Fruit fly (Drosophila melanogaster) whole organism, embryonic: ENCODE results near the gene Fer3.

Experiments
- Antp ChIP-seq: fragments of 200-800 bp; sonication (Bioruptor generic); optimal IDR thresholded peaks from 3 replicates; lab custom pipeline; 2016; ENCODE audit warnings: missing biosample characterization, missing genetic modification characterization
- CG10366 ChIP-seq: fragments of 200-800 bp; sonication (Bioruptor generic); IDR thresholded peaks from 2 replicates; pipeline ENCODE4 v1.3.6; 2022; ENCODE audit warnings: missing biosample characterization, missing genetic modification characterization
- CG13775 ChIP-seq: fragments of 200-800 bp; sonication (Bioruptor generic); optimal IDR thresholded peaks from 3 replicates; lab custom pipeline; 2017; ENCODE audit warnings: missing biosample characterization, mild to moderate bottlenecking, missing genetic modification characterization
- CG17385 ChIP-seq: fragments of 200-800 bp; sonication (Bioruptor generic); optimal IDR thresholded peaks from 3 replicates; lab custom pipeline; 2018; ENCODE audit warnings: missing biosample characterization, mild to moderate bottlenecking, missing genetic modification characterization
- CG17612 ChIP-seq: fragments of 200-800 bp; sonication (Bioruptor generic); IDR thresholded peaks from 2 replicates; pipeline ENCODE4 v1.3.6; 2022; ENCODE audit warnings: missing biosample characterization, missing genetic modification characterization
- CG1832 ChIP-seq: fragments of 200-800 bp; sonication (Bioruptor generic); optimal IDR thresholded peaks from 2 replicates; lab custom pipeline; 2017; ENCODE audit warnings: missing biosample characterization, mild to moderate bottlenecking, missing genetic modification characterization, inconsistent platforms
- CG2202 ChIP-seq: fragments of 200-800 bp; sonication (Bioruptor generic); optimal IDR thresholded peaks from 2 replicates; lab custom pipeline; 2018; ENCODE audit warnings: missing biosample characterization, mild to moderate bottlenecking, missing genetic modification characterization
- CG30403 ChIP-seq: fragments of 200-800 bp; sonication (Bioruptor generic); optimal IDR thresholded peaks from 3 replicates; lab custom pipeline; 2016; ENCODE audit warnings: missing biosample characterization, missing genetic modification characterization
- CG31224 ChIP-seq: fragments of 200-800 bp; sonication (Bioruptor generic); IDR thresholded peaks from 2 replicates; pipeline ENCODE4 v1.3.6; 2022; ENCODE audit warnings: missing biosample characterization, missing genetic modification characterization
- CG5180 ChIP-seq: fragments of 200-800 bp; sonication (Bioruptor generic); optimal IDR thresholded peaks from 3 replicates; lab custom pipeline; 2017; ENCODE audit warnings: missing biosample characterization, missing genetic modification characterization, mild to moderate bottlenecking, moderate library complexity, missing genetic modification reagents
- CG6272 ChIP-seq: fragments of 200-800 bp; sonication (Bioruptor generic); IDR thresholded peaks from 2 replicates; pipeline ENCODE4 v1.3.6; 2022; ENCODE audit warnings: missing biosample characterization, missing genetic modification characterization
- CG7786 ChIP-seq: fragments of 200-800 bp; sonication (Bioruptor generic); optimal IDR thresholded peaks from 2 replicates; lab custom pipeline; 2016; ENCODE audit warnings: missing biosample characterization, missing genetic modification characterization
- CG8281 ChIP-seq: fragments of 200-800 bp; sonication (Bioruptor generic); optimal IDR thresholded peaks from 2 replicates; lab custom pipeline; 2018; ENCODE audit warnings: missing biosample characterization, mild to moderate bottlenecking, missing genetic modification characterization, moderate library complexity
- Deaf1 ChIP-seq: fragments of 200-800 bp; optimal IDR thresholded peaks from 3 replicates; lab custom pipeline; 2019; ENCODE audit warnings: missing biosample characterization, mild to moderate bottlenecking, missing genetic modification characterization, moderate library complexity
- Hey ChIP-seq: fragments of 200-800 bp; sonication (Bioruptor generic); optimal IDR thresholded peaks from 3 replicates; lab custom pipeline; 2018; ENCODE audit warnings: missing biosample characterization, mild to moderate bottlenecking, missing genetic modification characterization
- HmgD ChIP-seq: fragments of 200-800 bp; sonication (Bioruptor generic); optimal IDR thresholded peaks from 3 replicates; lab custom pipeline; 2016; ENCODE audit warnings: missing biosample characterization, missing genetic modification characterization
- Hr78 ChIP-seq, 2 experiments: fragments of 200-800 bp in 1 of 2; fragments of >200 bp in 1 of 2; sonication (Bioruptor generic) in 1 of 2; optimal IDR thresholded peaks; 2 replicates each; lab custom pipeline; 2017 to 2019; ENCODE audit warnings: missing biosample characterization in 2 of 2, missing genetic modification characterization in 2 of 2, mild to moderate bottlenecking in 1 of 2, moderate library complexity in 1 of 2
- Jarid2 ChIP-seq: fragments of 200-800 bp; sonication (Bioruptor generic); optimal IDR thresholded peaks from 3 replicates; lab custom pipeline; 2017; ENCODE audit warnings: mild to moderate bottlenecking, missing biosample characterization, missing genetic modification reagents, missing genetic modification characterization
- Med ChIP-seq: fragments of 200-800 bp; sonication (Bioruptor generic); peaks from one replicate; lab custom pipeline; 2016; ENCODE audit warnings: missing biosample characterization, missing genetic modification characterization, mild to moderate bottlenecking, inconsistent platforms, moderate library complexity
- Myb ChIP-seq: fragments of 200-800 bp; sonication (Bioruptor generic); optimal IDR thresholded peaks from 2 replicates; lab custom pipeline; 2016; ENCODE audit warnings: missing biosample characterization, missing genetic modification characterization
- Neu2 ChIP-seq: fragments of 200-800 bp; sonication (Bioruptor generic); optimal IDR thresholded peaks from 3 replicates; lab custom pipeline; 2016; ENCODE audit warnings: missing biosample characterization, missing genetic modification characterization, borderline replicate concordance
- TFAM ChIP-seq: fragments of 200-800 bp; sonication (Bioruptor generic); optimal IDR thresholded peaks from 2 replicates; lab custom pipeline; 2017; ENCODE audit warnings: missing biosample characterization, missing genetic modification characterization, inconsistent platforms
- Xrp1 ChIP-seq: fragments of 200-800 bp; sonication (Bioruptor generic); IDR thresholded peaks from 2 replicates; pipeline ENCODE4 v1.3.6; 2022; ENCODE audit warnings: missing biosample characterization, missing genetic modification characterization
- abd-A ChIP-seq: fragments of 200-800 bp; sonication (Bioruptor generic); optimal IDR thresholded peaks from 3 replicates; lab custom pipeline; 2019; ENCODE audit warnings: missing biosample characterization, mild to moderate bottlenecking, missing genetic modification characterization, moderate library complexity
- cas ChIP-seq: fragments of 200-800 bp; sonication (Bioruptor generic); IDR thresholded peaks from 2 replicates; pipeline ENCODE4 v1.3.6; 2022; ENCODE audit warnings: missing biosample characterization, missing genetic modification characterization
- chinmo ChIP-seq: fragments of 200-800 bp; sonication (Bioruptor generic); IDR thresholded peaks from 4 replicates; pipeline ENCODE4 v1.3.6; 2022; ENCODE audit warnings: missing biosample characterization, missing genetic modification characterization; ENCODE audit not compliant: partially characterized antibody
- dan ChIP-seq: fragments of 200-800 bp; sonication (Bioruptor generic); IDR thresholded peaks from 2 replicates; pipeline ENCODE4 v1.3.6; 2022; ENCODE audit warnings: missing biosample characterization, missing genetic modification characterization
- dimm ChIP-seq: fragments of 200-800 bp; sonication (Bioruptor generic); IDR thresholded peaks from 2 replicates; pipeline ENCODE4 v1.3.6; 2022; ENCODE audit warnings: missing biosample characterization, missing genetic modification characterization
- ewg ChIP-seq: fragments of 200-800 bp; sonication (Bioruptor generic); optimal IDR thresholded peaks from 3 replicates; lab custom pipeline; 2017; ENCODE audit warnings: mild to moderate bottlenecking, missing biosample characterization, missing genetic modification reagents, missing genetic modification characterization
- gem ChIP-seq: fragments of 200-800 bp; sonication (Bioruptor generic); optimal IDR thresholded peaks from 2 replicates; lab custom pipeline; 2019; ENCODE audit warnings: missing biosample characterization, mild to moderate bottlenecking, missing genetic modification characterization, moderate library complexity
- gro ChIP-seq: fragments of 200-800 bp; sonication (Bioruptor generic); optimal IDR thresholded peaks from 2 replicates; lab custom pipeline; 2016; ENCODE audit warnings: missing biosample characterization, missing genetic modification characterization
- lilli ChIP-seq: fragments of 200-800 bp; sonication (Bioruptor generic); optimal IDR thresholded peaks from 3 replicates; lab custom pipeline; 2016; ENCODE audit warnings: missing biosample characterization, missing genetic modification characterization
- lov ChIP-seq, 2 experiments: fragments of 200-800 bp in 1 of 2; fragments of >200 bp in 1 of 2; sonication (Bioruptor generic) in 1 of 2; IDR thresholded peaks in 1 of 2; optimal IDR thresholded peaks in 1 of 2; 2 replicates in 1 of 2; 3 replicates in 1 of 2; pipeline versions ENCODE4 v1.3.6 to Lab custom; 2017 to 2022; ENCODE audit warnings: missing biosample characterization in 1 of 2, missing genetic modification characterization in 1 of 2
- mam ChIP-seq: fragments of 200-800 bp; sonication (Bioruptor generic); optimal IDR thresholded peaks from 3 replicates; lab custom pipeline; 2016; ENCODE audit warnings: missing biosample characterization, missing genetic modification characterization
- nom ChIP-seq: fragments of 200-800 bp; sonication (Bioruptor generic); optimal IDR thresholded peaks from 2 replicates; lab custom pipeline; 2017; ENCODE audit warnings: missing biosample characterization, missing genetic modification characterization, mild to moderate bottlenecking, moderate library complexity, missing genetic modification reagents
- pfk ChIP-seq: fragments of 200-800 bp; sonication (Bioruptor generic); optimal IDR thresholded peaks from 2 replicates; lab custom pipeline; 2018; ENCODE audit warnings: missing biosample characterization, mild to moderate bottlenecking, missing genetic modification characterization, moderate library complexity
- rib ChIP-seq: fragments of 200-800 bp; sonication (Bioruptor generic); IDR thresholded peaks from 2 replicates; pipeline ENCODE4 v1.3.6; 2022; ENCODE audit warnings: missing biosample characterization, missing genetic modification characterization
- scrt ChIP-seq: fragments of 200-800 bp; sonication (Bioruptor generic); optimal IDR thresholded peaks from 2 replicates; lab custom pipeline; 2018; ENCODE audit warnings: missing biosample characterization, mild to moderate bottlenecking, missing genetic modification characterization, moderate library complexity
- seq ChIP-seq: fragments of 200-800 bp; sonication (Bioruptor generic); IDR thresholded peaks from 2 replicates; pipeline ENCODE4 v1.3.6; 2022; ENCODE audit warnings: missing biosample characterization, missing genetic modification characterization
- stwl ChIP-seq: fragments of 200-800 bp; sonication (Bioruptor generic); optimal IDR thresholded peaks from 3 replicates; lab custom pipeline; 2018; ENCODE audit warnings: missing biosample characterization, mild to moderate bottlenecking, missing genetic modification characterization, moderate library complexity
- sug ChIP-seq: fragments of 200-800 bp; optimal IDR thresholded peaks from 2 replicates; lab custom pipeline; 2019; ENCODE audit warnings: missing biosample characterization, mild to moderate bottlenecking, missing genetic modification characterization, moderate library complexity
- wdn ChIP-seq: fragments of 200-800 bp; sonication (Bioruptor generic); IDR thresholded peaks from 2 replicates; pipeline ENCODE4 v1.3.6; 2022; ENCODE audit warnings: missing biosample characterization, missing genetic modification characterization

Fer3 gene

DNA sequence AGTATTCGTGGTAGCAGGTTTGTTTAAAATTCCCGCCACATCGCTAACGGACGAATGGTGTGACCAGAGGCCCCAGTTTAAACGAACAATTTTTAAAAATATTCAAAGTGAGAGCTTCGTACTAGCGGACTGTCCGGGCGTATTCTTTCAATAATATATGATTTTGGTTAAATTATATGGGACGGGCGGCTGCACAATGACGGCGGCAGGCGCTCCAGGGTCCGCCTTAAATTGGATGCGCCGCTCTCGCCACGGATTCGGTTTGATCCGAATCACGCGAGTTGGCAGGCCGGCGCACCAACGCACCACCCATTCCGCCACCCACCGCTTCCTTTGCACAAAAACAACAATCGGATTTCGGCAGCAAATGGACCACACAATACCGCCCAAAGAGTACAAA, 41.2 kb upstream of the Fer3 start, which contains the start of gene CG14721 (continued):
- TF ChIP-seq mam (peak; percentile 56), CG31224 (GFP tag; lab: Robert Waterston, UW) (no peak), CG17385 (GFP tag; lab: Kevin White, UChicago) (no peak), Hr78 (GFP tag; optimal IDR thresholded peaks at IDR 0.05; lab: Kevin White, UChicago) (no peak), Antp (GFP tag; lab: Kevin White, UChicago) (peak; percentile 42), Myb (GFP tag; lab: Kevin White, UChicago) (peak; percentile 90), lilli (GFP tag; lab: Kevin White, UChicago) (no peak), rib (GFP tag; lab: Robert Waterston, UW) (no peak), CG2202 (tag; lab: Kevin White, UChicago) (no peak), CG6272 (GFP tag; lab: Robert Waterston, UW) (peak; percentile 38), CG17612 (GFP tag; lab: Robert Waterston, UW) (no peak), CG13775 (peak; percentile 34), stwl (peak; percentile 37), sug (tag; lab: Kevin White, UChicago) (no peak), HmgD (GFP tag; lab: Kevin White, UChicago) (peak; percentile 71), CG7786 (no peak), pfk (no peak), lov (optimal IDR thresholded peaks at IDR 0.05; lab: Kevin White, UChicago) (no peak), lov (GFP tag; IDR thresholded peaks at IDR 0.05; lab: Robert Waterston, UW) (no peak), gro (GFP tag; lab: Kevin White, UChicago) (no peak), dan (GFP tag; lab: Robert Waterston, UW) (no peak), cas (GFP tag; lab: Robert Waterston, UW) (no peak), Hey (tag; lab: Kevin White, UChicago) (no peak), TFAM (GFP tag; lab: Kevin White, UChicago) (no peak), CG1832 (GFP tag; lab: Kevin White, UChicago) (no peak), dimm (GFP tag; lab: Robert Waterston, UW) (no peak), nom (GFP tag; lab: Kevin White, UChicago) (no peak), CG8281 (tag; lab: Kevin White, UChicago) (no peak), Neu2 (GFP tag; lab: Kevin White, UChicago) (no peak), CG10366 (GFP tag; lab: Robert Waterston, UW) (no peak), seq (GFP tag; lab: Robert Waterston, UW) (no peak), Xrp1 (GFP tag; lab: Robert Waterston, UW) (peak; percentile 22; the same call in 1 of the 2 replicates), gem (no peak), Med (peak; percentile 88)

DNA sequence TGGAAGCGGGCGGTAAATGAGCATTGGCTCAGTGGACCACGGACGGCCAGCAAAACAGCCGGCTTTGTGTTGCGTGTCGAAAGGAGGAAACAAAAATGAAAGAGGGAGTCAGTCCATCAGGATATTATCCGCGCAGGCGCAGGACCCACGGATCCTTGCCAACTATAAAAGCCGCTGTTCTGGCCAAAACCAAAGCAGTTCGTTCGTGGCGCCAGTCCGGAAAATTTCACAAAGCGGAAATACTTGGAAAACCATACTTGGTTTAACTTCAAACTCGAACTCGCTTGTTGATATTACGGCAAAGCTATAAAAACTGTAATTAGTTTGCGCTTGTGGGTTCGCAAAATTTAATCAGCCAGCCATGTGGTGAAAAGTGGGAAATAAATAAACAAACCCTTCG, 27.5 kb upstream of the Fer3 start, which contains the start of gene CG12594:
CG12594 (plus strand) TSS at position 142 of the 400 bp plus-strand sequence.
- TF ChIP-seq Jarid2 (GFP tag; lab: Kevin White, UChicago) (peak; percentile 4), Deaf1 (tag; lab: Kevin White, UChicago) (peak; percentile 7), mam (no peak), abd-A (tag; lab: Kevin White, UChicago) (peak; percentile 32), CG5180 (GFP tag; lab: Kevin White, UChicago) (peak; percentile 67), ewg (GFP tag; lab: Kevin White, UChicago) (peak; percentile 74), chinmo (GFP tag; lab: Robert Waterston, UW) (0 out of 4 replicates have a peak, but pooled peaks have one; percentile 22), wdn (no peak), CG30403 (GFP tag; lab: Kevin White, UChicago) (no peak), scrt (GFP tag; lab: Kevin White, UChicago) (peak; percentile 57)
